Worm (Caenorhabditis elegans): ENCODE data around the gene mak-2.

The mak-2 gene

DNA sequence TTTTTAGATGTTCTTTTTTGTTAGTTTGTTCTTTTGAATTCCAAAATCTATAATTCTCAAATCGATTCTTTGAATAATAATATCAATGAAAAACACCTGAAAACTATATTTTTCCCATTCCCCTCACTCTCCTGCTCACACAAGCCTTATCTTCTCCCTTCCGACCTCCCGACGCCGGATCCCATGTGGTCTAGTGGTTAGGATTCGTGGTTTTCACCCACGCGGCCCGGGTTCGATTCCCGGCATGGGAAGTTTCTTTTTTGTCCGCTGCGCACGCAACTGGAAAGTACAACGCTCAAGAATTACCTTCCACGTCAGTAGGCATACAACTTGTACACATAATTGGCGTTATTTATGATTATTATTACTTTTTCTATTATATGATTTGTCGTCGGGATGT, 42.5 kb upstream of the mak-2 start (continued):
- TF ChIP-seq madf-8 (GFP tag; conservative IDR thresholded peaks at IDR 0.05) (no peak), F57A8.1 (GFP tag; optimal IDR thresholded peaks at IDR 0.05) (no peak), ztf-28 (GFP tag; IDR thresholded peaks at IDR 0.05) (0 out of 2 replicates have a peak, but pooled peaks have one; percentile 26)

- TF ChIP-seq aptf-3 (GFP tag; IDR thresholded peaks at IDR 0.05) (no peak), T26A5.8 (tag; optimal IDR thresholded peaks at IDR 0.05) (no peak), sdz-38 (tag; optimal IDR thresholded peaks at IDR 0.05) (no peak)
Observed at ce11 chrIV:845198-845597, 39.9 kb upstream of the mak-2 start, which contains the start of gene lgc-33. Gene lgc-33, plus strand, starts transcription at chrIV:845498.

ce11 chrIV:848207-848606, 36.9 kb upstream of the mak-2 start:
- TF ChIP-seq Y67H2A.10 (GFP tag; conservative IDR thresholded peaks at IDR 0.05) (no peak), ceh-100 (GFP tag; IDR thresholded peaks at IDR 0.05) (no peak), F52B5.7 (tag; optimal IDR thresholded peaks at IDR 0.05) (no peak), ztf-22 (GFP tag; optimal IDR thresholded peaks at IDR 0.05) (no peak), lag-1 (GFP tag; IDR thresholded peaks at IDR 0.05) (no peak), lin-26 (GFP tag; IDR thresholded peaks at IDR 0.05) (no peak), xnd-1 (tag; optimal IDR thresholded peaks at IDR 0.05) (no peak), tbp1 (GFP tag; optimal IDR thresholded peaks at IDR 0.05) (no peak), ets-4 (GFP tag; optimal IDR thresholded peaks at IDR 0.05) (no peak), cebp-2 (GFP tag; IDR thresholded peaks at IDR 0.05) (no peak), hrde-1 (tag; optimal IDR thresholded peaks at IDR 0.05; ENCODE audit: borderline replicate concordance) (no peak), F37B4.10 (GFP tag; IDR thresholded peaks at IDR 0.05) (no peak), tlf-1 (GFP tag; optimal IDR thresholded peaks at IDR 0.05) (no peak), Y53F4B.3 (GFP tag; IDR thresholded peaks at IDR 0.05) (no peak), F39B2.1 (GFP tag; IDR thresholded peaks at IDR 0.05) (no peak), nhr-179 (tag; optimal IDR thresholded peaks at IDR 0.05) (no peak), madf-10 (tag; optimal IDR thresholded peaks at IDR 0.05) (no peak), rec-8 (tag; optimal IDR thresholded peaks at IDR 0.05) (no peak), F55B11.4 (tag; optimal IDR thresholded peaks at IDR 0.05; ENCODE audit: borderline replicate concordance, insufficient read depth) (no peak)

- TF ChIP-seq attf-3 (GFP tag; conservative IDR thresholded peaks at IDR 0.05), result peak; percentile 98
- TF ChIP-seq dpl-1 (GFP tag; optimal IDR thresholded peaks at IDR 0.05), result peak; percentile 41
- no peak for TF ChIP-seq snpc-4 (GFP tag; optimal IDR thresholded peaks at IDR 0.05)
- peak in 2 of 4 experiments; percentile 31 to 39 for TF ChIP-seq snpc-4 (tag; optimal IDR thresholded peaks at IDR 0.05)
- no peak for TF ChIP-seq ztf-22 (GFP tag; optimal IDR thresholded peaks at IDR 0.05)
- peak; percentile 17; the same call in 1 of the 2 replicates for TF ChIP-seq madf-6 (GFP tag; IDR thresholded peaks at IDR 0.05)
- peak in 1 of 3 experiments; percentile 65 for TF ChIP-seq lin-35 (GFP tag; optimal IDR thresholded peaks at IDR 0.05)
- TF ChIP-seq mcd-1 (GFP tag; IDR thresholded peaks at IDR 0.05), result peak; percentile 66
- TF ChIP-seq attf-5 (GFP tag; optimal IDR thresholded peaks at IDR 0.05), result peak; percentile 34
- TF ChIP-seq Y53F4B.3 (GFP tag; IDR thresholded peaks at IDR 0.05), result no peak
- peak; percentile 35; the same call in 1 of the 2 replicates for TF ChIP-seq D2030.7 (GFP tag; IDR thresholded peaks at IDR 0.05)
- no peak for TF ChIP-seq ZK185.1 (tag; optimal IDR thresholded peaks at IDR 0.05; ENCODE audit: poor library complexity, severe bottlenecking)
- TF ChIP-seq lin-54 (GFP tag; optimal IDR thresholded peaks at IDR 0.05), result peak; percentile 73
- TF ChIP-seq ekl-4 (GFP tag; IDR thresholded peaks at IDR 0.05), result no peak
- peak; percentile 75 for TF ChIP-seq cebp-1 (GFP tag; IDR thresholded peaks at IDR 0.05)
- peak; percentile 96 for TF ChIP-seq cebp-1 (tag; optimal IDR thresholded peaks at IDR 0.05)
- peak; percentile 33 for TF ChIP-seq efl-1 (GFP tag; optimal IDR thresholded peaks at IDR 0.05)
- no peak for TF ChIP-seq lag-1 (GFP tag; IDR thresholded peaks at IDR 0.05)
- TF ChIP-seq F33H1.4 (GFP tag; IDR thresholded peaks at IDR 0.05), result peak; percentile 33; the same call in 1 of the 2 replicates
- no peak for TF ChIP-seq ceh-58 (GFP tag; IDR thresholded peaks at IDR 0.05)
- no peak for TF ChIP-seq nfya-1 (tag; optimal IDR thresholded peaks at IDR 0.05; ENCODE audit: borderline replicate concordance, insufficient read depth)
Observed at ce11 chrIV:854357-855269, 30.5 kb upstream of the mak-2 start, which contains the start of the genes lem-4 and Y55F3BR.11. Gene lem-4, minus strand, starts transcription at chrIV:854780. Gene Y55F3BR.11, plus strand, starts transcription at chrIV:855219.
